Fruit fly (Drosophila melanogaster) whole organism, prepupa: ENCODE data around the gene CG4036.

ENCODE experiments used
- Blimp-1 ChIP-seq: fragments of 200-800 bp; sonication (Bioruptor generic); optimal IDR thresholded peaks from 3 replicates; lab custom pipeline; 2017; ENCODE audit warnings: missing biosample characterization, missing genetic modification characterization, mild to moderate bottlenecking, moderate library complexity, missing genetic modification reagents
- CG10631 ChIP-seq: fragments of 200-800 bp; sonication (Bioruptor generic); optimal IDR thresholded peaks from 2 replicates; lab custom pipeline; 2016; ENCODE audit warnings: missing biosample characterization, missing genetic modification characterization
- CG11902 ChIP-seq: fragments of 200-800 bp; sonication (Bioruptor generic); optimal IDR thresholded peaks from 3 replicates; lab custom pipeline; 2016; ENCODE audit warnings: missing biosample characterization, missing genetic modification characterization
- CG15336 ChIP-seq: fragments of 200-800 bp; sonication (Bioruptor generic); IDR thresholded peaks from 2 replicates; pipeline ENCODE4 v1.3.6; 2022; ENCODE audit warnings: missing biosample characterization, missing genetic modification characterization
- CG1621 ChIP-seq: fragments of 200-800 bp; sonication (Bioruptor generic); optimal IDR thresholded peaks from 3 replicates; lab custom pipeline; 2018; ENCODE audit warnings: missing biosample characterization, mild to moderate bottlenecking, missing genetic modification characterization
- CG31627 ChIP-seq: fragments of 200-800 bp; sonication (Bioruptor generic); optimal IDR thresholded peaks from 3 replicates; lab custom pipeline; 2016; ENCODE audit warnings: missing biosample characterization, missing genetic modification characterization
- CG34406 ChIP-seq: fragments of 200-800 bp; sonication (Bioruptor generic); optimal IDR thresholded peaks from 3 replicates; lab custom pipeline; 2016; ENCODE audit warnings: missing biosample characterization, missing genetic modification characterization
- CG4318 ChIP-seq: fragments of 200-800 bp; sonication (Bioruptor generic); optimal IDR thresholded peaks from 3 replicates; lab custom pipeline; 2017; ENCODE audit warnings: missing biosample characterization, mild to moderate bottlenecking, missing genetic modification characterization
- CG6276 ChIP-seq: fragments of 200-800 bp; sonication (Bioruptor generic); optimal IDR thresholded peaks from 2 replicates; lab custom pipeline; 2017; ENCODE audit warnings: missing biosample characterization, mild to moderate bottlenecking, missing genetic modification characterization
- CG6792 ChIP-seq: fragments of 200-800 bp; sonication (Bioruptor generic); optimal IDR thresholded peaks from 3 replicates; lab custom pipeline; 2016; ENCODE audit warnings: missing biosample characterization, missing genetic modification characterization
- CG6808 ChIP-seq: fragments of 200-800 bp; sonication (Bioruptor generic); optimal IDR thresholded peaks from 3 replicates; lab custom pipeline; 2017; ENCODE audit warnings: missing biosample characterization, missing genetic modification characterization, mild to moderate bottlenecking, moderate library complexity, missing genetic modification reagents
- CG6854 ChIP-seq: fragments of 200-800 bp; sonication (Bioruptor generic); optimal IDR thresholded peaks from 2 replicates; lab custom pipeline; 2017; ENCODE audit warnings: missing biosample characterization, mild to moderate bottlenecking, missing genetic modification characterization
- CG7368 ChIP-seq: fragments of 200-800 bp; sonication (Bioruptor generic); optimal IDR thresholded peaks from 3 replicates; lab custom pipeline; 2016; ENCODE audit warnings: missing biosample characterization, missing genetic modification characterization
- CG8632 ChIP-seq: fragments of 200-800 bp; sonication (Bioruptor generic); optimal IDR thresholded peaks from 3 replicates; lab custom pipeline; 2016; ENCODE audit warnings: missing biosample characterization, missing genetic modification characterization
- CG9139 ChIP-seq: fragments of 200-800 bp; sonication (Bioruptor generic); optimal IDR thresholded peaks from 3 replicates; lab custom pipeline; 2017; ENCODE audit warnings: missing biosample characterization, mild to moderate bottlenecking, missing genetic modification characterization
- Eip75B ChIP-seq: fragments of 200-800 bp; sonication (Bioruptor generic); optimal IDR thresholded peaks from 3 replicates; lab custom pipeline; 2016; ENCODE audit warnings: missing biosample characterization, missing genetic modification characterization
- Eip78C ChIP-seq: fragments of 200-800 bp; sonication (Bioruptor generic); peaks from one replicate; lab custom pipeline; 2016; ENCODE audit warnings: missing biosample characterization, missing genetic modification characterization
- Ets21C ChIP-seq: fragments of 200-800 bp; sonication (Bioruptor generic); optimal IDR thresholded peaks from 3 replicates; lab custom pipeline; 2016; ENCODE audit warnings: missing biosample characterization, missing genetic modification characterization
- Hr38 ChIP-seq: sonication (Bioruptor generic); optimal IDR thresholded peaks from 2 replicates; lab custom pipeline; 2016; ENCODE audit warnings: missing biosample characterization, missing genetic modification characterization
- Hr39 ChIP-seq: fragments of 200-800 bp; sonication (Bioruptor generic); optimal IDR thresholded peaks from 2 replicates; lab custom pipeline; 2016; ENCODE audit warnings: missing biosample characterization, missing genetic modification characterization
- Hr4 ChIP-seq: fragments of 200-800 bp; sonication (Bioruptor generic); optimal IDR thresholded peaks from 3 replicates; lab custom pipeline; 2016; ENCODE audit warnings: missing biosample characterization, missing genetic modification characterization
- Lpt ChIP-seq: fragments of 200-800 bp; sonication (Bioruptor generic); optimal IDR thresholded peaks from 3 replicates; lab custom pipeline; 2016; ENCODE audit warnings: missing biosample characterization, missing genetic modification characterization
- Met ChIP-seq: fragments of 200-800 bp; sonication (Bioruptor generic); optimal IDR thresholded peaks from 3 replicates; lab custom pipeline; 2016; ENCODE audit warnings: missing biosample characterization, missing genetic modification characterization
- OdsH ChIP-seq: fragments of 200-800 bp; sonication (Bioruptor generic); optimal IDR thresholded peaks from 3 replicates; lab custom pipeline; 2016; ENCODE audit warnings: missing biosample characterization, missing genetic modification characterization
- Sox102F ChIP-seq: fragments of 200-800 bp; sonication (Bioruptor generic); optimal IDR thresholded peaks from 2 replicates; lab custom pipeline; 2016; ENCODE audit warnings: missing biosample characterization, mild to moderate bottlenecking, missing genetic modification characterization
- Sox14 ChIP-seq: fragments of 200-800 bp; sonication (Bioruptor generic); optimal IDR thresholded peaks from 3 replicates; lab custom pipeline; 2016; ENCODE audit warnings: missing biosample characterization, missing genetic modification characterization
- Sox15 ChIP-seq: fragments of 200-800 bp; sonication (Bioruptor generic); optimal IDR thresholded peaks from 3 replicates; lab custom pipeline; 2016; ENCODE audit warnings: missing biosample characterization, missing genetic modification characterization
- achi ChIP-seq: fragments of 200-800 bp; sonication (Bioruptor generic); optimal IDR thresholded peaks from 3 replicates; lab custom pipeline; 2016; ENCODE audit warnings: missing biosample characterization, missing genetic modification characterization
- acj6 ChIP-seq: fragments of 200-800 bp; sonication (Bioruptor generic); optimal IDR thresholded peaks from 3 replicates; lab custom pipeline; 2016; ENCODE audit warnings: missing biosample characterization, missing genetic modification characterization
- cyc ChIP-seq: fragments of 200-800 bp; sonication (Bioruptor generic); optimal IDR thresholded peaks from 3 replicates; lab custom pipeline; 2016; ENCODE audit warnings: missing biosample characterization, missing genetic modification characterization
- dac ChIP-seq: fragments of 200-800 bp; sonication (Bioruptor generic); optimal IDR thresholded peaks from 2 replicates; lab custom pipeline; 2017; ENCODE audit warnings: missing biosample characterization, mild to moderate bottlenecking, missing genetic modification characterization
- dsx ChIP-seq: fragments of 200-800 bp; optimal IDR thresholded peaks from 3 replicates; lab custom pipeline; 2019; ENCODE audit warnings: missing biosample characterization, mild to moderate bottlenecking, missing genetic modification characterization, moderate library complexity; ENCODE audit not compliant: poor library complexity, severe bottlenecking
- esn ChIP-seq: fragments of 200-800 bp; sonication (Bioruptor generic); optimal IDR thresholded peaks from 2 replicates; lab custom pipeline; 2016; ENCODE audit warnings: missing biosample characterization, mild to moderate bottlenecking, missing genetic modification characterization, moderate library complexity
- fd85E ChIP-seq: fragments of 200-800 bp; sonication (Bioruptor generic); optimal IDR thresholded peaks from 3 replicates; lab custom pipeline; 2016; ENCODE audit warnings: missing biosample characterization, missing genetic modification characterization
- fkh ChIP-seq: fragments of 200-800 bp; sonication (Bioruptor generic); optimal IDR thresholded peaks from 3 replicates; lab custom pipeline; 2017; ENCODE audit warnings: missing biosample characterization, mild to moderate bottlenecking, missing genetic modification characterization, moderate library complexity
- lz ChIP-seq: fragments of 200-800 bp; sonication (Bioruptor generic); optimal IDR thresholded peaks from 3 replicates; lab custom pipeline; 2016; ENCODE audit warnings: missing biosample characterization, missing genetic modification characterization
- net ChIP-seq: fragments of 200-800 bp; sonication (Bioruptor generic); optimal IDR thresholded peaks from 3 replicates; lab custom pipeline; 2016; ENCODE audit warnings: missing biosample characterization, missing genetic modification characterization
- pdm3 ChIP-seq: fragments of 200-800 bp; sonication (Bioruptor generic); optimal IDR thresholded peaks from 3 replicates; lab custom pipeline; 2016; ENCODE audit warnings: missing biosample characterization, missing genetic modification characterization
- salr ChIP-seq, 2 experiments: fragments of 200-800 bp; sonication (Bioruptor generic); optimal IDR thresholded peaks; 3 replicates each; lab custom pipeline; 2016 to 2018; ENCODE audit warnings: missing biosample characterization in 2 of 2, missing genetic modification characterization in 2 of 2, mild to moderate bottlenecking in 1 of 2
- svp ChIP-seq: fragments of 200-800 bp; sonication (Bioruptor generic); peaks from one replicate; lab custom pipeline; 2016; ENCODE audit warnings: missing biosample characterization, missing genetic modification characterization
- vri ChIP-seq: fragments of 200-800 bp; sonication (Bioruptor generic); optimal IDR thresholded peaks from 3 replicates; lab custom pipeline; 2016; ENCODE audit warnings: missing biosample characterization, mild to moderate bottlenecking, missing genetic modification characterization

The CG4036 gene

dm6 chr2L:9768735-9769134, 21.9 kb upstream of the CG4036 start, which contains the start of gene CG17633:
CG17633 (plus strand) TSS chr2L:9769060.
- no peak for TF ChIP-seq CG6276
- no peak for TF ChIP-seq CG7368 (GFP tag; lab: Kevin White, UChicago)
- no peak for TF ChIP-seq pdm3
- no peak for TF ChIP-seq Sox15 (GFP tag; lab: Kevin White, UChicago)
- no peak for TF ChIP-seq Sox14 (GFP tag; lab: Kevin White, UChicago)
- no peak for TF ChIP-seq CG6854 (GFP tag; lab: Kevin White, UChicago)
- no peak for TF ChIP-seq CG6792 (GFP tag; lab: Kevin White, UChicago)

dm6 chr2L:9770896-9771295, 19.8 kb upstream of the CG4036 start, which contains the start of gene ppk18:
ppk18 (minus strand) TSS chr2L:9770996.
- TF ChIP-seq CG8632 (GFP tag; lab: Kevin White, UChicago) (no peak), lz (GFP tag; lab: Kevin White, UChicago) (no peak), Hr38 (GFP tag; lab: Kevin White, UChicago) (no peak), achi (GFP tag; lab: Kevin White, UChicago) (no peak), CG6808 (GFP tag; lab: Kevin White, UChicago) (no peak), net (GFP tag; lab: Kevin White, UChicago) (no peak), CG11902 (no peak), CG10631 (GFP tag; lab: Kevin White, UChicago) (no peak), salr (GFP tag; optimal IDR thresholded peaks at IDR 0.05; lab: Kevin White, UChicago) (no peak), Met (GFP tag; lab: Kevin White, UChicago) (no peak), CG1621 (tag; lab: Kevin White, UChicago) (no peak), CG15336 (GFP tag; lab: Robert Waterston, UW) (no peak), Hr39 (GFP tag; lab: Kevin White, UChicago) (no peak), cyc (GFP tag; lab: Kevin White, UChicago) (no peak), dsx (no peak), CG7368 (GFP tag; lab: Kevin White, UChicago) (no peak), CG4318 (no peak)

- TF ChIP-seq fkh = peak; percentile 86
- no peak for TF ChIP-seq OdsH (GFP tag; lab: Kevin White, UChicago)
- TF ChIP-seq, all 60 proteins: peak for 1
Measured at dm6 chr2L:9774980-9775628, 15.6 kb upstream of the CG4036 start, which contains the start of the genes ppk11 and ppk16. ppk11 (minus strand) TSS chr2L:9775030. ppk16 (minus strand) TSS chr2L:9775030.

dm6 chr2L:9777927-9778326, 12.8 kb upstream of the CG4036 start:
- TF ChIP-seq esn = no peak
- no peak for TF ChIP-seq CG34406 (GFP tag; lab: Kevin White, UChicago)
- TF ChIP-seq svp = peak; percentile 69

- TF ChIP-seq fkh (peak; percentile 37), CG15336 (GFP tag; lab: Robert Waterston, UW) (no peak), vri (GFP tag; lab: Kevin White, UChicago) (no peak), Hr38 (GFP tag; lab: Kevin White, UChicago) (no peak), svp (peak; percentile 67)
Measured at dm6 chr2L:9778416-9778815, 12.3 kb upstream of the CG4036 start.

DNA sequence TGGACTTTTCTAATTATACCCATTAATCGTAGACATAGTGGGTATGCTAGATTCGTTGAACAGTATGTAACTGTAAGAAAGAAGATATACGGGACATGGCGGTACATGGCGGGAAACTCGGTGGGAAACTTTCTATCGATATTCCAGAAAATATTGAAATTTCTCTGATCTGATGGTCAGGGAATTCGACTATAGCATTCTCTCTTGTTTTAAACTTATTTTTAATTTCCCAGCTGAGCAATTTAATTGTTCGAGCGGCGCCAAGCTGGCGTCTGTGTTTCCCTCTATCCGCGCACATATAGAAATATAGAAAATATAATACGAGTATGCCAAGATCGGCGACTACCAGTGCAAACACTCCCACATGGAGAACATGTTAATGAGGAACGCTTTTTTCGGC, 11.5 kb upstream of the CG4036 start:
- TF ChIP-seq Lpt (no peak), CG31627 (GFP tag; lab: Kevin White, UChicago) (no peak), Sox102F (GFP tag; lab: Kevin White, UChicago) (peak; percentile 15), Eip75B (GFP tag; lab: Kevin White, UChicago) (peak; percentile 22), lz (GFP tag; lab: Kevin White, UChicago) (no peak), CG9139 (GFP tag; lab: Kevin White, UChicago) (no peak), CG15336 (GFP tag; lab: Robert Waterston, UW) (peak; percentile 49; the same call in 1 of the 2 replicates), pdm3 (peak; percentile 14), Hr4 (GFP tag; lab: Kevin White, UChicago) (peak; percentile 49), Blimp-1 (GFP tag; lab: Kevin White, UChicago) (no peak), Ets21C (GFP tag; lab: Kevin White, UChicago) (no peak), Hr39 (GFP tag; lab: Kevin White, UChicago) (no peak), Sox14 (GFP tag; lab: Kevin White, UChicago) (peak; percentile 7), CG8632 (GFP tag; lab: Kevin White, UChicago) (no peak), dac (GFP tag; lab: Kevin White, UChicago) (peak; percentile 0), acj6 (peak; percentile 12), Eip78C (GFP tag; lab: Kevin White, UChicago) (peak; percentile 44), esn (no peak), dsx (no peak), fd85E (GFP tag; lab: Kevin White, UChicago) (no peak)
